Fruit fly (Drosophila melanogaster) whole organism, embryonic: ENCODE results near the gene Nelf-E.

Experiments used
- ATbp ChIP-seq: fragments of 200-800 bp; sonication (Bioruptor generic); optimal IDR thresholded peaks from 2 replicates; lab custom pipeline; 2017; ENCODE audit warnings: missing biosample characterization, mild to moderate bottlenecking, missing genetic modification characterization, missing genetic modification reagents
- Atf3 ChIP-seq: fragments of 200-800 bp; sonication (Bioruptor generic); optimal IDR thresholded peaks from 3 replicates; lab custom pipeline; 2016; ENCODE audit warnings: missing biosample characterization, missing genetic modification characterization
- BtbVII ChIP-seq: fragments of 200-800 bp; sonication (Bioruptor generic); optimal IDR thresholded peaks from 3 replicates; lab custom pipeline; 2017; ENCODE audit warnings: missing biosample characterization, mild to moderate bottlenecking, missing genetic modification characterization
- CG10462 ChIP-seq: fragments of 200-800 bp; sonication (Bioruptor generic); optimal IDR thresholded peaks from 2 replicates; lab custom pipeline; 2016; ENCODE audit warnings: missing biosample characterization, missing genetic modification characterization
- CG11085 ChIP-seq: fragments of 200-800 bp; sonication (Bioruptor generic); IDR thresholded peaks from 2 replicates; pipeline ENCODE4 v1.3.6; 2022; ENCODE audit warnings: missing biosample characterization, missing genetic modification characterization
- CG11398 ChIP-seq: fragments of 200-800 bp; sonication (Bioruptor generic); optimal IDR thresholded peaks from 2 replicates; lab custom pipeline; 2016; ENCODE audit warnings: missing biosample characterization, missing genetic modification characterization
- CG11723 ChIP-seq: fragments of 200-800 bp; sonication (Bioruptor generic); optimal IDR thresholded peaks from 2 replicates; lab custom pipeline; 2017; ENCODE audit warnings: missing biosample characterization, mild to moderate bottlenecking, missing genetic modification characterization
- CG12744 ChIP-seq: fragments of 200-800 bp; sonication (Bioruptor generic); optimal IDR thresholded peaks from 2 replicates; lab custom pipeline; 2016; ENCODE audit warnings: missing biosample characterization, missing genetic modification characterization
- CG13624 ChIP-seq: fragments of 200-800 bp; sonication (Bioruptor generic); optimal IDR thresholded peaks from 2 replicates; lab custom pipeline; 2016; ENCODE audit warnings: missing biosample characterization, missing genetic modification characterization
- CG13894 ChIP-seq: fragments of 200-800 bp; sonication (Bioruptor generic); optimal IDR thresholded peaks from 3 replicates; lab custom pipeline; 2018; ENCODE audit warnings: missing biosample characterization, mild to moderate bottlenecking, missing genetic modification characterization, moderate library complexity
- CG14441 ChIP-seq: fragments of 200-800 bp; sonication (Bioruptor generic); IDR thresholded peaks from 2 replicates; pipeline ENCODE4 v1.3.6; 2022; ENCODE audit warnings: missing biosample characterization, missing genetic modification characterization
- CG16815 ChIP-seq: fragments of 200-800 bp; sonication (Bioruptor generic); optimal IDR thresholded peaks from 3 replicates; lab custom pipeline; 2017; ENCODE audit warnings: missing biosample characterization, mild to moderate bottlenecking, missing genetic modification characterization
- CG17328 ChIP-seq: fragments of 200-800 bp; sonication (Bioruptor generic); IDR thresholded peaks from 2 replicates; pipeline ENCODE4 v1.3.6; 2022; ENCODE audit warnings: missing biosample characterization, missing genetic modification characterization
- CG17912 ChIP-seq: fragments of 200-800 bp; sonication (Bioruptor generic); optimal IDR thresholded peaks from 2 replicates; lab custom pipeline; 2018; ENCODE audit warnings: missing biosample characterization, mild to moderate bottlenecking, missing genetic modification characterization
- CG2889 ChIP-seq: fragments of 200-800 bp; sonication (Bioruptor generic); IDR thresholded peaks from 3 replicates; pipeline ENCODE4 v1.3.6; 2022; ENCODE audit warnings: missing biosample characterization, missing genetic modification characterization
- CG42726 ChIP-seq: fragments of 200-800 bp; sonication (Bioruptor generic); IDR thresholded peaks from 2 replicates; pipeline ENCODE4 v1.3.6; 2022; ENCODE audit warnings: missing biosample characterization, missing genetic modification characterization; ENCODE audit not compliant: partially characterized antibody
- CG4282 ChIP-seq: fragments of 200-800 bp; sonication (Bioruptor generic); optimal IDR thresholded peaks from 2 replicates; lab custom pipeline; 2016; ENCODE audit warnings: missing biosample characterization, missing genetic modification characterization
- CG7271 ChIP-seq: fragments of 200-800 bp; sonication (Bioruptor generic); optimal IDR thresholded peaks from 2 replicates; lab custom pipeline; 2018; ENCODE audit warnings: missing biosample characterization, mild to moderate bottlenecking, missing genetic modification characterization, moderate library complexity
- CG7963 ChIP-seq: fragments of 200-800 bp; sonication (Bioruptor generic); IDR thresholded peaks from 3 replicates; pipeline ENCODE4 v1.3.6; 2022; ENCODE audit warnings: missing biosample characterization, missing genetic modification characterization; ENCODE audit not compliant: partially characterized antibody
- CG8290 ChIP-seq, 3 experiments: fragments of 200-800 bp; sonication (Bioruptor generic); optimal IDR thresholded peaks; 2 replicates each; lab custom pipeline; 2016 to 2019; ENCODE audit warnings: missing biosample characterization in 3 of 3, missing genetic modification characterization in 3 of 3, mild to moderate bottlenecking in 2 of 3, moderate library complexity in 1 of 3
- CG8765 ChIP-seq: fragments of 200-800 bp; sonication (Bioruptor generic); IDR thresholded peaks from 2 replicates; pipeline ENCODE4 v1.3.6; 2022; ENCODE audit warnings: missing biosample characterization, missing genetic modification characterization
- Dek ChIP-seq: fragments of 200-800 bp; sonication (Bioruptor generic); optimal IDR thresholded peaks from 3 replicates; lab custom pipeline; 2019; ENCODE audit warnings: missing biosample characterization, mild to moderate bottlenecking, missing genetic modification characterization, moderate library complexity
- Eip74EF ChIP-seq, 2 experiments: fragments of 200-800 bp in 1 of 2; fragments of >200 bp in 1 of 2; sonication (Bioruptor generic) in 1 of 2; optimal IDR thresholded peaks; 2 replicates each; lab custom pipeline; 2017 to 2019; ENCODE audit warnings: missing biosample characterization in 2 of 2, missing genetic modification characterization in 2 of 2, mild to moderate bottlenecking in 1 of 2, moderate library complexity in 1 of 2
- Mrtf ChIP-seq: fragments of 200-800 bp; sonication (Bioruptor generic); IDR thresholded peaks from 3 replicates; pipeline ENCODE4 v1.3.6; 2022; ENCODE audit warnings: missing biosample characterization, missing genetic modification characterization
- NC2α ChIP-seq: fragments of 200-800 bp; sonication (Bioruptor generic); optimal IDR thresholded peaks from 2 replicates; lab custom pipeline; 2016; ENCODE audit warnings: missing biosample characterization, missing genetic modification characterization
- Optix ChIP-seq: fragments of 200-800 bp; sonication (Bioruptor generic); IDR thresholded peaks from 3 replicates; pipeline ENCODE4 v1.3.6; 2022; ENCODE audit warnings: missing biosample characterization, missing genetic modification characterization
- Pdp1 ChIP-seq, 2 experiments: fragments of 200-800 bp; sonication (Bioruptor generic); optimal IDR thresholded peaks; 3 replicates each; lab custom pipeline; 2016; ENCODE audit warnings: missing biosample characterization in 2 of 2, missing genetic modification characterization in 2 of 2, mild to moderate bottlenecking in 1 of 2, moderate library complexity in 1 of 2
- Scr ChIP-seq: fragments of 200-800 bp; sonication (Bioruptor generic); IDR thresholded peaks from 2 replicates; pipeline ENCODE4 v1.3.6; 2022; ENCODE audit warnings: missing biosample characterization, missing genetic modification characterization; ENCODE audit not compliant: partially characterized antibody
- Taf1 ChIP-seq: fragments of 200-800 bp; sonication (Bioruptor generic); IDR thresholded peaks from 2 replicates; pipeline ENCODE4 v1.3.6; 2022; ENCODE audit warnings: missing biosample characterization, missing genetic modification characterization
- Xrp1 ChIP-seq: fragments of 200-800 bp; sonication (Bioruptor generic); IDR thresholded peaks from 2 replicates; pipeline ENCODE4 v1.3.6; 2022; ENCODE audit warnings: missing biosample characterization, missing genetic modification characterization
- ab ChIP-seq: fragments of 200-800 bp; sonication (Bioruptor generic); optimal IDR thresholded peaks from 2 replicates; lab custom pipeline; 2016; ENCODE audit warnings: missing biosample characterization, missing genetic modification characterization
- ara ChIP-seq: fragments of 200-800 bp; sonication (Bioruptor generic); IDR thresholded peaks from 2 replicates; pipeline ENCODE4 v1.3.6; 2022; ENCODE audit warnings: missing biosample characterization, missing genetic modification characterization
- caup ChIP-seq: fragments of 200-800 bp; sonication (Bioruptor generic); optimal IDR thresholded peaks from 3 replicates; lab custom pipeline; 2017; ENCODE audit warnings: missing biosample characterization, mild to moderate bottlenecking, missing genetic modification characterization, moderate library complexity; ENCODE audit not compliant: severe bottlenecking
- danr ChIP-seq: fragments of 200-800 bp; sonication (Bioruptor generic); IDR thresholded peaks from 2 replicates; pipeline ENCODE4 v1.3.6; 2022; ENCODE audit warnings: missing biosample characterization, missing genetic modification characterization
- ind ChIP-seq: fragments of 200-800 bp; sonication (Bioruptor generic); optimal IDR thresholded peaks from 3 replicates; lab custom pipeline; 2016; ENCODE audit warnings: missing biosample characterization, missing genetic modification characterization
- lilli ChIP-seq: fragments of 200-800 bp; sonication (Bioruptor generic); optimal IDR thresholded peaks from 3 replicates; lab custom pipeline; 2016; ENCODE audit warnings: missing biosample characterization, missing genetic modification characterization
- pan ChIP-seq, 4 experiments: fragments of >200 bp in 3 of 4; fragments of 200-800 bp in 1 of 4; sonication (Bioruptor generic) in 1 of 4; optimal IDR thresholded peaks in 3 of 4; IDR thresholded peaks in 1 of 4; 2 replicates each; pipeline versions ENCODE4 v1.3.6 to Lab custom; 2017 to 2022; ENCODE audit warnings: missing biosample characterization in 2 of 4, missing genetic modification characterization in 2 of 4, mixed read lengths in 1 of 4
- pita ChIP-seq: fragments of 200-800 bp; sonication (Bioruptor generic); optimal IDR thresholded peaks from 2 replicates; lab custom pipeline; 2017; ENCODE audit warnings: missing biosample characterization, mild to moderate bottlenecking, missing genetic modification characterization
- run ChIP-seq: fragments of 200-800 bp; sonication (Bioruptor generic); optimal IDR thresholded peaks from 3 replicates; lab custom pipeline; 2018; ENCODE audit warnings: missing biosample characterization, mild to moderate bottlenecking, missing genetic modification characterization
- seq ChIP-seq: fragments of 200-800 bp; sonication (Bioruptor generic); IDR thresholded peaks from 2 replicates; pipeline ENCODE4 v1.3.6; 2022; ENCODE audit warnings: missing biosample characterization, missing genetic modification characterization
- sr ChIP-seq: fragments of 200-800 bp; sonication (Bioruptor generic); IDR thresholded peaks from 3 replicates; pipeline ENCODE4 v1.3.6; 2022; ENCODE audit warnings: missing biosample characterization, missing genetic modification characterization
- vfl ChIP-seq: fragments of 200-800 bp; sonication (Bioruptor generic); optimal IDR thresholded peaks from 2 replicates; lab custom pipeline; 2016; ENCODE audit warnings: missing biosample characterization, missing genetic modification characterization
- zfh1 ChIP-seq: fragments of 200-800 bp; sonication (Bioruptor generic); IDR thresholded peaks from 3 replicates; pipeline ENCODE4 v1.3.6; 2022; ENCODE audit warnings: missing biosample characterization, missing genetic modification characterization

Gene Nelf-E

dm6 chr3L:8603880-8604692 lies 3.4 kb upstream of the Nelf-E start, which contains the start of the genes CG5989 and CG6282 (continued):
- TF ChIP-seq seq (GFP tag; lab: Robert Waterston, UW) (peak; percentile 33; the same call in 1 of the 2 replicates), CG12744 (GFP tag; lab: Kevin White, UChicago) (no peak), Atf3 (GFP tag; lab: Kevin White, UChicago) (no peak), CG42726 (GFP tag; lab: Robert Waterston, UW) (peak; percentile 67), NC2α (GFP tag; lab: Kevin White, UChicago) (no peak), CG11723 (GFP tag; lab: Kevin White, UChicago) (no peak), vfl (GFP tag; lab: Kevin White, UChicago) (peak; percentile 3), pan (optimal IDR thresholded peaks at IDR 0.05; lab: Kevin White, UChicago) (no peak), pan (GFP tag; optimal IDR thresholded peaks at IDR 0.05 in 1 of 2, IDR thresholded peaks at IDR 0.05 in 1 of 2) (no peak), CG11398 (GFP tag; lab: Kevin White, UChicago) (no peak), Dek (tag; lab: Kevin White, UChicago) (peak; percentile 48), CG17328 (GFP tag; lab: Robert Waterston, UW) (peak; percentile 65), CG14441 (GFP tag; lab: Robert Waterston, UW) (no peak), pita (GFP tag; lab: Kevin White, UChicago) (peak; percentile 89), CG4282 (GFP tag; lab: Kevin White, UChicago) (no peak), ATbp (GFP tag; lab: Kevin White, UChicago) (peak; percentile 56), Optix (peak; percentile 34; the same call in 1 of the 3 replicates), danr (GFP tag; lab: Robert Waterston, UW) (no peak), run (no peak), CG7271 (no peak), CG8290 (GFP tag; optimal IDR thresholded peaks at IDR 0.05; lab: Kevin White, UChicago) (no peak), CG8290 (tag; optimal IDR thresholded peaks at IDR 0.05; lab: Kevin White, UChicago) (peak in 1 of 2 experiments; percentile 45), Mrtf (GFP tag; lab: Robert Waterston, UW) (no peak), CG13624 (GFP tag; lab: Kevin White, UChicago) (peak; percentile 11), CG2889 (GFP tag; lab: Robert Waterston, UW) (peak; percentile 49; the same call in 2 of the 3 replicates), Scr (GFP tag; lab: Robert Waterston, UW) (peak; percentile 54), sr (GFP tag; lab: Robert Waterston, UW) (no peak), CG13894 (tag; lab: Kevin White, UChicago) (no peak), zfh1 (GFP tag; lab: Robert Waterston, UW) (no peak), Pdp1 (GFP tag; optimal IDR thresholded peaks at IDR 0.05; lab: Kevin White, UChicago) (peak; percentile 4 to 75), CG16815 (GFP tag; lab: Kevin White, UChicago) (no peak), CG11085 (GFP tag; lab: Robert Waterston, UW) (no peak), caup (GFP tag; lab: Kevin White, UChicago) (no peak), lilli (peak; percentile 54), Taf1 (no peak), ind (GFP tag; lab: Kevin White, UChicago) (no peak), CG8765 (no peak), CG17912 (GFP tag; lab: Kevin White, UChicago) (no peak), ara (GFP tag; lab: Robert Waterston, UW) (no peak), BtbVII (GFP tag; lab: Kevin White, UChicago) (peak; percentile 17), CG10462 (GFP tag; lab: Kevin White, UChicago) (peak; percentile 38), Xrp1 (GFP tag; lab: Robert Waterston, UW) (peak; percentile 57), ab (GFP tag; lab: Kevin White, UChicago) (no peak), Eip74EF (GFP tag; optimal IDR thresholded peaks at IDR 0.05; lab: Kevin White, UChicago) (no peak), CG7963 (GFP tag; lab: Robert Waterston, UW) (no peak)
